Worm (Caenorhabditis elegans): ENCODE measurements around the gene popl-7.

popl-7 gene

DNA sequence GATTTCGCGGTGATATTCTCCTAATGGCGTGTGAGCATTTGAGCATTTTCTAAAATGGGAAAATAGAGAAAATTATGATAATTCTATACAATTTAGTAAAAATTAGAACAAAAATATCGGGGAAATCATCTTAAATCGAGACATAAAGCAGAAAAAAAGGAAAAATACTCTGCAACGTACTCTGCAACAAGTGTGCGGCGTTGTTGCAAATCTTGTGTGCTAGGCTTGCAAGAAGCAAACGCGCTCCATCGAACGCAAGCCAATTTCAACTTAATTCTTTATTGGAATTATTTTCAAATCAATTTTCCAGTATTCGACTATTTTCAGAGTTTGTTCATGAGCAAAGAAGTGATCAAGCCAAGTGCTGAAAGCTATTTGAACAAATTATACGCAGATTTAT lies 15.6 kb downstream of the popl-7 start, which contains the start of the genes Y62E10A.20, Y62E10A.23 and mdt-9 (continued):
- TF ChIP-seq F33H1.4 (GFP tag; IDR thresholded peaks at IDR 0.05) = peak; percentile 46
- TF ChIP-seq madf-3 (GFP tag; IDR thresholded peaks at IDR 0.05) = 0 out of 2 replicates have a peak, but pooled peaks have one; percentile 43
- no peak for TF ChIP-seq dpff-1 (tag; optimal IDR thresholded peaks at IDR 0.05)
- no peak for TF ChIP-seq zim-3 (tag; optimal IDR thresholded peaks at IDR 0.05)
- no peak for TF ChIP-seq ekl-4 (GFP tag; IDR thresholded peaks at IDR 0.05)
- peak; percentile 74 for TF ChIP-seq attf-5 (GFP tag; optimal IDR thresholded peaks at IDR 0.05)
- peak; percentile 42 for TF ChIP-seq tbp1 (GFP tag; optimal IDR thresholded peaks at IDR 0.05)
- TF ChIP-seq hlh-26 (GFP tag; conservative IDR thresholded peaks at IDR 0.05) = no peak
- no peak for TF ChIP-seq madf-10 (tag; optimal IDR thresholded peaks at IDR 0.05)
- no peak for TF ChIP-seq ceh-79 (tag; optimal IDR thresholded peaks at IDR 0.05)
- peak; percentile 69 for TF ChIP-seq F49E8.2 (tag; optimal IDR thresholded peaks at IDR 0.05; ENCODE audit: insufficient read depth)
- TF ChIP-seq F23B12.7 (tag; optimal IDR thresholded peaks at IDR 0.05; ENCODE audit: insufficient read depth) = peak; percentile 41
- peak; percentile 47 for TF ChIP-seq lin-40 (tag; optimal IDR thresholded peaks at IDR 0.05)
- TF ChIP-seq ztf-25 (GFP tag; IDR thresholded peaks at IDR 0.05) = no peak
- TF ChIP-seq ama-1 (optimal IDR thresholded peaks at IDR 0.05) = no peak
- no peak for TF ChIP-seq ama-1 (GFP tag; optimal IDR thresholded peaks at IDR 0.05)
- TF ChIP-seq nhr-120 (GFP tag; IDR thresholded peaks at IDR 0.05) = no peak
- TF ChIP-seq snpc-3.4 (tag; optimal IDR thresholded peaks at IDR 0.05) = peak; percentile 3
- TF ChIP-seq unc-130 (GFP tag; optimal IDR thresholded peaks at IDR 0.05) = peak; percentile 50
- TF ChIP-seq K11D2.4 (GFP tag; IDR thresholded peaks at IDR 0.05) = no peak
- TF ChIP-seq nfya-1 (tag; optimal IDR thresholded peaks at IDR 0.05; ENCODE audit: borderline replicate concordance, insufficient read depth) = no peak
- no peak for TF ChIP-seq ztf-6 (GFP tag; IDR thresholded peaks at IDR 0.05)
- TF ChIP-seq T07F8.4 (tag; optimal IDR thresholded peaks at IDR 0.05) = no peak
- TF ChIP-seq attf-6 (GFP tag; IDR thresholded peaks at IDR 0.05) = peak; percentile 46; the same call in 1 of the 2 replicates
- TF ChIP-seq ets-4 (GFP tag; optimal IDR thresholded peaks at IDR 0.05) = no peak
- TF ChIP-seq atf-7 (tag; optimal IDR thresholded peaks at IDR 0.05) = no peak
- no peak for TF ChIP-seq snpc-4 (GFP tag; optimal IDR thresholded peaks at IDR 0.05)
- TF ChIP-seq snpc-4 (tag; optimal IDR thresholded peaks at IDR 0.05) = peak; percentile 5 to 81 (median 66)
- peak in 1 of 3 experiments; percentile 73 for TF ChIP-seq lin-35 (GFP tag; optimal IDR thresholded peaks at IDR 0.05)
- peak; percentile 49 for TF ChIP-seq dpl-1 (GFP tag; optimal IDR thresholded peaks at IDR 0.05)
- TF ChIP-seq madf-6 (GFP tag; IDR thresholded peaks at IDR 0.05) = peak; percentile 51; the same call in 1 of the 2 replicates
- TF ChIP-seq chd-7 (tag; optimal IDR thresholded peaks at IDR 0.05) = no peak
- peak; percentile 29 for TF ChIP-seq lin-54 (GFP tag; optimal IDR thresholded peaks at IDR 0.05)
- TF ChIP-seq hlh-12 (tag; optimal IDR thresholded peaks at IDR 0.05) = no peak
- no peak for TF ChIP-seq cebp-2 (GFP tag; IDR thresholded peaks at IDR 0.05)
- peak; percentile 59 for TF ChIP-seq dox-1 (GFP tag; IDR thresholded peaks at IDR 0.05)
- TF ChIP-seq cebp-1 (GFP tag; IDR thresholded peaks at IDR 0.05) = no peak
- peak; percentile 45 for TF ChIP-seq cebp-1 (tag; optimal IDR thresholded peaks at IDR 0.05)
- no peak for TF ChIP-seq aptf-2 (GFP tag; conservative IDR thresholded peaks at IDR 0.05)

DNA sequence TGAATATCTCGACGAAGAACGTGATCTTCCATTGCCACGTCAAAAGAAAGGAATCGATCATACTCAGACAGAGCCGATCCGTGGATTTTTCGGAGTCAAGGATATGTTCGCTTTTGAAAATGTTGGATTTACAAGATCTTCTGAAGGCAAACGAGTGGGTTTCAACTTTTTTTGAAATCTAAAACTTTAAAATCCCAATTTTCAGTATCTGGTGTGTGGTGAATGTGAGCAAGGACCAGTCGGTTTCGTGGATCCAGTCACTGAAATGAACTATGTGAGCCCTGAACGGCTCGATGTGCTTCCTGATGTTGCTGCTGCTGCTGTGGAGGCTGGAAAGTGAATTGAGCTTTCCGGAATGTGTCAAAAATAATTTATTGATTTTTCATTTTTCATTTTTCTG lies 16.4 kb downstream of the popl-7 start, which contains the start of gene lsm-3:
Gene lsm-3, plus strand, starts transcription at position 301 of the 400 bp plus-strand sequence.
- TF ChIP-seq tlf-1 (GFP tag; optimal IDR thresholded peaks at IDR 0.05) (no peak), attf-3 (GFP tag; conservative IDR thresholded peaks at IDR 0.05) (no peak), F49E8.2 (tag; optimal IDR thresholded peaks at IDR 0.05; ENCODE audit: insufficient read depth) (no peak), F23B12.7 (tag; optimal IDR thresholded peaks at IDR 0.05; ENCODE audit: insufficient read depth) (no peak), hmg-20 (GFP tag; IDR thresholded peaks at IDR 0.05) (no peak), die-1 (tag; optimal IDR thresholded peaks at IDR 0.05) (no peak), F10E7.11 (tag; optimal IDR thresholded peaks at IDR 0.05) (no peak), rec-8 (tag; optimal IDR thresholded peaks at IDR 0.05) (no peak), hsf-1 (GFP tag; IDR thresholded peaks at IDR 0.05) (no peak), aptf-3 (GFP tag; IDR thresholded peaks at IDR 0.05) (no peak), ztf-28 (GFP tag; IDR thresholded peaks at IDR 0.05) (no peak), zfh-2 (GFP tag; conservative IDR thresholded peaks at IDR 0.05) (no peak), Y79H2A.3 (GFP tag; conservative IDR thresholded peaks at IDR 0.05) (no peak), dox-1 (GFP tag; IDR thresholded peaks at IDR 0.05) (no peak), nfya-1 (tag; optimal IDR thresholded peaks at IDR 0.05; ENCODE audit: borderline replicate concordance, insufficient read depth) (no peak)

Measured in whole organism, young adult.